Fruit fly (Drosophila melanogaster) whole organism, wandering third instar larva: ENCODE data around the gene SMSr.
A peak's percentile ranks its signal among the peaks of the same experiment; 100 is the strongest.

Source experiments
- Myc ChIP-seq: fragments of >200 bp; optimal IDR thresholded peaks from 2 replicates; lab custom pipeline; 2017
- lola ChIP-seq: fragments of >200 bp; optimal IDR thresholded peaks from 2 replicates; lab custom pipeline; 2017; ENCODE audit warnings: missing biosample characterization, missing genetic modification characterization
- psq ChIP-seq: fragments of 200-800 bp; sonication (Bioruptor generic); optimal IDR thresholded peaks from 3 replicates; lab custom pipeline; 2017; ENCODE audit warnings: missing biosample characterization, mild to moderate bottlenecking, missing genetic modification characterization, moderate library complexity

DNA sequence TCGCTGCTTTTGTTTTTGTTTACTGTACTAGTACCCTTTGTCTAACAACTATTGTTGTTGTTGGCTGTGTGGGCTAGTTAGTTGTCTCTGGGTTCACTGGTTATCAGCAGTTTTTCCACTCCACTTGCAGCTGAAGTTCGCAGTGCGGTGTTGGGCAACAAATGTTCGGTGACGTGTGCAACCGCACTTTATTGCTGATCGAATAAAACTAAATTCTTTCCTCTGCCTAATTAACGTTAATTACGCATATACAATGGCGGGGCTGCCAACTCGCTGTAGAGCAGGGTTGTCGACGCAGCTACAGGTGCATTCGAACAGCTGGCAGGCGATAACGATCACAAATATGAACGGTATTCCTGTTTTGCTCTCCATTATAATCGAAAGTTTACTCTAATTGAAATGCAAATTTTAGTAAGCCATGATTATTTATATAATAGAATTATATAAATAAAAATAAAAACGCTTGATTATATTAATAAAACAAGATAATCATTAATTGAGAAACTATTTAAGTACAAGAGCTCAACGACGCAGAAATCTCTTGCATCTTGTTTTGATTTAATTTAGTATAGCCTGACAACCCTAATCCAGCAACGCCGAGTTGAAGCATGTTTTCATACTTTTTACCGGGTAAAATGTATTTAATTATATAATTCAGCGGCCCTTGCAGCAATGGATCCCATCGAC lies 52.6 kb downstream of the SMSr start, which contains the start of the genes mrva, CG42307 and mus312:
- no peak for TF ChIP-seq lola
- TF ChIP-seq Myc = no peak
- TF ChIP-seq psq = peak; percentile 75
